Fruit fly (Drosophila melanogaster) whole organism, embryonic: ENCODE data around the gene ocn.

ENCODE experiments used
- Aef1 ChIP-seq: fragments of 200-800 bp; sonication (Bioruptor generic); IDR thresholded peaks from 3 replicates; pipeline ENCODE4 v1.3.6; 2022; ENCODE audit warnings: missing biosample characterization, missing genetic modification characterization
- CG10209 ChIP-seq: fragments of 200-800 bp; sonication (Bioruptor generic); optimal IDR thresholded peaks from 3 replicates; lab custom pipeline; 2017; ENCODE audit warnings: missing biosample characterization, mild to moderate bottlenecking, missing genetic modification characterization, missing genetic modification reagents
- CG10979 ChIP-seq: fragments of 200-800 bp; sonication (Bioruptor generic); optimal IDR thresholded peaks from 2 replicates; lab custom pipeline; 2018; ENCODE audit warnings: missing biosample characterization, mild to moderate bottlenecking, missing genetic modification characterization, moderate library complexity
- CG12155 ChIP-seq: fragments of 200-800 bp; sonication (Bioruptor generic); optimal IDR thresholded peaks from 3 replicates; lab custom pipeline; 2016; ENCODE audit warnings: missing biosample characterization, missing genetic modification characterization
- CG12769 ChIP-seq: fragments of 200-800 bp; sonication (Bioruptor generic); optimal IDR thresholded peaks from 2 replicates; lab custom pipeline; 2019; ENCODE audit warnings: missing biosample characterization, mild to moderate bottlenecking, missing genetic modification characterization, moderate library complexity
- CG14710 ChIP-seq: fragments of 200-800 bp; sonication (Bioruptor generic); optimal IDR thresholded peaks from 3 replicates; lab custom pipeline; 2019; ENCODE audit warnings: missing biosample characterization, mild to moderate bottlenecking, missing genetic modification characterization, moderate library complexity
- CG17829 ChIP-seq: fragments of 200-800 bp; optimal IDR thresholded peaks from 2 replicates; lab custom pipeline; 2019; ENCODE audit warnings: missing biosample characterization, mild to moderate bottlenecking, missing genetic modification characterization, moderate library complexity
- CG2116 ChIP-seq: fragments of 200-800 bp; sonication (Bioruptor generic); optimal IDR thresholded peaks from 3 replicates; lab custom pipeline; 2018; ENCODE audit warnings: missing biosample characterization, mild to moderate bottlenecking, missing genetic modification characterization
- CG31441 ChIP-seq: fragments of 200-800 bp; sonication (Bioruptor generic); IDR thresholded peaks from 2 replicates; pipeline ENCODE4 v1.3.6; 2022; ENCODE audit warnings: missing biosample characterization, missing genetic modification characterization
- CG33213 ChIP-seq: fragments of 200-800 bp; sonication (Bioruptor generic); optimal IDR thresholded peaks from 3 replicates; lab custom pipeline; 2016; ENCODE audit warnings: missing biosample characterization, missing genetic modification characterization
- CG42726 ChIP-seq: fragments of 200-800 bp; sonication (Bioruptor generic); IDR thresholded peaks from 2 replicates; pipeline ENCODE4 v1.3.6; 2022; ENCODE audit warnings: missing biosample characterization, missing genetic modification characterization; ENCODE audit not compliant: partially characterized antibody
- CG4360 ChIP-seq: fragments of 200-800 bp; sonication (Bioruptor generic); IDR thresholded peaks from 2 replicates; pipeline ENCODE4 v1.3.6; 2022; ENCODE audit warnings: missing biosample characterization, missing genetic modification characterization
- CG43689 ChIP-seq: fragments of 200-800 bp; sonication (Bioruptor generic); IDR thresholded peaks from 2 replicates; pipeline ENCODE4 v1.3.6; 2022; ENCODE audit warnings: missing biosample characterization, missing genetic modification characterization
- CG4404 ChIP-seq: fragments of 200-800 bp; sonication (Bioruptor generic); IDR thresholded peaks from 2 replicates; pipeline ENCODE4 v1.3.6; 2022; ENCODE audit warnings: missing biosample characterization, missing genetic modification characterization
- CG5180 ChIP-seq: fragments of 200-800 bp; sonication (Bioruptor generic); optimal IDR thresholded peaks from 3 replicates; lab custom pipeline; 2017; ENCODE audit warnings: missing biosample characterization, missing genetic modification characterization, mild to moderate bottlenecking, moderate library complexity, missing genetic modification reagents
- CG6254 ChIP-seq: fragments of 200-800 bp; sonication (Bioruptor generic); optimal IDR thresholded peaks from 3 replicates; lab custom pipeline; 2017; ENCODE audit warnings: mild to moderate bottlenecking, missing biosample characterization, missing genetic modification reagents, missing genetic modification characterization
- CG7839 ChIP-seq: fragments of 200-800 bp; sonication (Bioruptor generic); optimal IDR thresholded peaks from 3 replicates; lab custom pipeline; 2018; ENCODE audit warnings: missing biosample characterization, mild to moderate bottlenecking, missing genetic modification characterization, moderate library complexity
- CG7987 ChIP-seq: fragments of 200-800 bp; sonication (Bioruptor generic); optimal IDR thresholded peaks from 2 replicates; lab custom pipeline; 2018; ENCODE audit warnings: missing biosample characterization, mild to moderate bottlenecking, missing genetic modification characterization, moderate library complexity
- CG8281 ChIP-seq: fragments of 200-800 bp; sonication (Bioruptor generic); optimal IDR thresholded peaks from 2 replicates; lab custom pipeline; 2018; ENCODE audit warnings: missing biosample characterization, mild to moderate bottlenecking, missing genetic modification characterization, moderate library complexity
- CG8478 ChIP-seq: fragments of >200 bp; optimal IDR thresholded peaks from 2 replicates; lab custom pipeline; 2018
- CG9817 ChIP-seq: fragments of 200-800 bp; sonication (Bioruptor generic); optimal IDR thresholded peaks from 2 replicates; lab custom pipeline; 2018; ENCODE audit warnings: missing biosample characterization, mild to moderate bottlenecking, missing genetic modification characterization, moderate library complexity
- CTCF ChIP-seq: fragments of 200-800 bp; sonication (Bioruptor generic); optimal IDR thresholded peaks from 2 replicates; lab custom pipeline; 2017; ENCODE audit warnings: missing biosample characterization, mild to moderate bottlenecking, missing genetic modification characterization, moderate library complexity
- Dad ChIP-seq: fragments of 200-800 bp; sonication (Bioruptor generic); optimal IDR thresholded peaks from 3 replicates; lab custom pipeline; 2016; ENCODE audit warnings: missing biosample characterization, missing genetic modification characterization
- Dek ChIP-seq: fragments of 200-800 bp; sonication (Bioruptor generic); optimal IDR thresholded peaks from 3 replicates; lab custom pipeline; 2019; ENCODE audit warnings: missing biosample characterization, mild to moderate bottlenecking, missing genetic modification characterization, moderate library complexity
- Dll ChIP-seq: fragments of 200-800 bp; sonication (Bioruptor generic); IDR thresholded peaks from 4 replicates; pipeline ENCODE4 v1.3.6; 2022; ENCODE audit warnings: missing biosample characterization, missing genetic modification characterization; ENCODE audit not compliant: partially characterized antibody
- HLH4C ChIP-seq: fragments of 200-800 bp; sonication (Bioruptor generic); IDR thresholded peaks from 3 replicates; pipeline ENCODE4 v1.3.6; 2022; ENCODE audit warnings: missing biosample characterization, missing genetic modification characterization; ENCODE audit not compliant: partially characterized antibody
- Hmr ChIP-seq: fragments of 200-800 bp; sonication (Bioruptor generic); optimal IDR thresholded peaks from 3 replicates; lab custom pipeline; 2017; ENCODE audit warnings: mild to moderate bottlenecking, missing biosample characterization, missing genetic modification reagents, missing genetic modification characterization
- Hr78 ChIP-seq, 2 experiments: fragments of 200-800 bp in 1 of 2; fragments of >200 bp in 1 of 2; sonication (Bioruptor generic) in 1 of 2; optimal IDR thresholded peaks; 2 replicates each; lab custom pipeline; 2017 to 2019; ENCODE audit warnings: missing biosample characterization in 2 of 2, missing genetic modification characterization in 2 of 2, mild to moderate bottlenecking in 1 of 2, moderate library complexity in 1 of 2
- Mes4 ChIP-seq: fragments of 200-800 bp; sonication (Bioruptor generic); optimal IDR thresholded peaks from 2 replicates; lab custom pipeline; 2016; ENCODE audit warnings: missing biosample characterization, missing genetic modification characterization
- NK7.1 ChIP-seq: fragments of 200-800 bp; sonication (Bioruptor generic); optimal IDR thresholded peaks from 3 replicates; lab custom pipeline; 2016; ENCODE audit warnings: missing biosample characterization, missing genetic modification characterization
- PHDP ChIP-seq: fragments of 200-800 bp; sonication (Bioruptor generic); optimal IDR thresholded peaks from 3 replicates; lab custom pipeline; 2018; ENCODE audit warnings: missing biosample characterization, mild to moderate bottlenecking, missing genetic modification characterization, moderate library complexity
- Scr ChIP-seq: fragments of 200-800 bp; sonication (Bioruptor generic); IDR thresholded peaks from 2 replicates; pipeline ENCODE4 v1.3.6; 2022; ENCODE audit warnings: missing biosample characterization, missing genetic modification characterization; ENCODE audit not compliant: partially characterized antibody
- Sin3A ChIP-seq: fragments of >200 bp; optimal IDR thresholded peaks from 2 replicates; lab custom pipeline; 2018
- Vsx1 ChIP-seq: fragments of 200-800 bp; sonication (Bioruptor generic); optimal IDR thresholded peaks from 2 replicates; lab custom pipeline; 2017; ENCODE audit warnings: missing biosample characterization, mild to moderate bottlenecking, missing genetic modification characterization, missing genetic modification reagents
- chif ChIP-seq, 2 experiments: fragments of 200-800 bp; sonication (Bioruptor generic); optimal IDR thresholded peaks; 3 replicates each; lab custom pipeline; 2016; ENCODE audit warnings: missing biosample characterization in 2 of 2, missing genetic modification characterization in 2 of 2
- corto ChIP-seq: fragments of 200-800 bp; sonication (Bioruptor generic); optimal IDR thresholded peaks from 2 replicates; lab custom pipeline; 2016; ENCODE audit warnings: missing biosample characterization, mild to moderate bottlenecking, missing genetic modification characterization, moderate library complexity
- dimm ChIP-seq: fragments of 200-800 bp; sonication (Bioruptor generic); IDR thresholded peaks from 2 replicates; pipeline ENCODE4 v1.3.6; 2022; ENCODE audit warnings: missing biosample characterization, missing genetic modification characterization
- dmrt11E ChIP-seq: fragments of 200-800 bp; sonication (Bioruptor generic); optimal IDR thresholded peaks from 3 replicates; lab custom pipeline; 2018; ENCODE audit warnings: missing biosample characterization, mild to moderate bottlenecking, missing genetic modification characterization, moderate library complexity
- eve ChIP-seq, 2 experiments: fragments of >200 bp; optimal IDR thresholded peaks; 2 replicates each; lab custom pipeline; 2017; ENCODE audit warnings: missing biosample characterization in 2 of 2, missing genetic modification characterization in 2 of 2
- gcm ChIP-seq: fragments of 200-800 bp; sonication (Bioruptor generic); optimal IDR thresholded peaks from 2 replicates; lab custom pipeline; 2019; ENCODE audit warnings: missing biosample characterization, mild to moderate bottlenecking, missing genetic modification characterization, moderate library complexity
- jumu ChIP-seq: fragments of 200-800 bp; sonication (Bioruptor generic); optimal IDR thresholded peaks from 3 replicates; lab custom pipeline; 2016; ENCODE audit warnings: missing biosample characterization, missing genetic modification characterization
- lilli ChIP-seq: fragments of 200-800 bp; sonication (Bioruptor generic); optimal IDR thresholded peaks from 3 replicates; lab custom pipeline; 2016; ENCODE audit warnings: missing biosample characterization, missing genetic modification characterization
- maf-S ChIP-seq: fragments of 200-800 bp; sonication (Bioruptor generic); optimal IDR thresholded peaks from 2 replicates; lab custom pipeline; 2016; ENCODE audit warnings: missing biosample characterization, missing genetic modification characterization
- mam ChIP-seq: fragments of 200-800 bp; sonication (Bioruptor generic); optimal IDR thresholded peaks from 3 replicates; lab custom pipeline; 2016; ENCODE audit warnings: missing biosample characterization, missing genetic modification characterization
- sens-2 ChIP-seq: fragments of 200-800 bp; sonication (Bioruptor generic); IDR thresholded peaks from 2 replicates; pipeline ENCODE4 v1.3.6; 2022; ENCODE audit warnings: missing biosample characterization, missing genetic modification characterization
- sim ChIP-seq: fragments of 200-800 bp; sonication (Bioruptor generic); IDR thresholded peaks from 2 replicates; pipeline ENCODE4 v1.3.6; 2022; ENCODE audit warnings: missing biosample characterization, missing genetic modification characterization
- sima ChIP-seq: fragments of 200-800 bp; sonication (Bioruptor generic); optimal IDR thresholded peaks from 2 replicates; lab custom pipeline; 2016; ENCODE audit warnings: missing biosample characterization, missing genetic modification characterization
- sqz ChIP-seq: fragments of 200-800 bp; sonication (Bioruptor generic); optimal IDR thresholded peaks from 3 replicates; lab custom pipeline; 2018; ENCODE audit warnings: missing biosample characterization, mild to moderate bottlenecking, missing genetic modification characterization
- tin ChIP-seq: fragments of 200-800 bp; sonication (Bioruptor generic); optimal IDR thresholded peaks from 3 replicates; lab custom pipeline; 2016; ENCODE audit warnings: missing biosample characterization, missing genetic modification characterization
- unc-4 ChIP-seq: fragments of 200-800 bp; sonication (Bioruptor generic); IDR thresholded peaks from 2 replicates; pipeline ENCODE4 v1.3.6; 2022; ENCODE audit warnings: missing biosample characterization, missing genetic modification characterization; ENCODE audit not compliant: partially characterized antibody

ocn gene

DNA sequence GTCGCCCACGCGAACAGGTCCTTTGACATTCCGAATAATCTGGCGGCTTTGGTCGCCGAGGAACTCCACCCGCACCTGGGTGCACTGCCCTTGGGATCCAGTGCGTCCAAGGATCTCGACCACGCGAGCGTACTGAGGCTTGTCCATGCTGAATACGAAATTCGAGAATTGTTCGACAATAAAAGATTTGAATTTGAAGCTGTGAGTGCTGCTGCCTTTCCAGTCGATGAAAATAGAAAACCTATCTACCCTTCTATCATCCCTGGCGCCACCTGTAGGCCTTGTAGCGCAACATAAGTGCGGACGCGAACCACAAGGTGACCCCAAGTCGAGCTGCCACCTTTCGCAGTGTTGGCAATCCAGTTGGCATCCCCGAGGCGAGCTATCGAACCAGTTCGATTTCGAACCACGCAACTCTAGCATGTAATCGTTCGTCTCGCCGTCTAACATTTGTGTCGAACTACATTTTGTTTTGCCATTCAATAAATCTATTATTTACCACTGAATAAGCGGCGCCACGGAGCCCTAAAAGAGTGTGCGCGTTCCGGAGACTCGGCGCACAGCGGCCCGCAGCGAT, 15.0 kb downstream of the ocn start, which contains the start of the genes RpS28a and Axn (continued):
- TF ChIP-seq CG10979 (tag; lab: Kevin White, UChicago), result peak; percentile 99
- peak; percentile 76; the same call in 3 of the 4 replicates for TF ChIP-seq Dll
- no peak for TF ChIP-seq CG4404 (GFP tag; lab: Robert Waterston, UW)
- TF ChIP-seq sim (GFP tag; lab: Robert Waterston, UW), result no peak
- no peak for TF ChIP-seq sens-2 (GFP tag; lab: Robert Waterston, UW)
- TF ChIP-seq CG42726, result peak; percentile 59
- TF ChIP-seq lilli (GFP tag; lab: Kevin White, UChicago), result peak; percentile 5
- TF ChIP-seq CG2116, result peak; percentile 97
- peak; percentile 26 for TF ChIP-seq maf-S
- no peak for TF ChIP-seq CG31441 (GFP tag; lab: Robert Waterston, UW)
- no peak for TF ChIP-seq sqz (GFP tag; lab: Kevin White, UChicago)
- TF ChIP-seq CG6254, result peak; percentile 86
- no peak for TF ChIP-seq CG4360
- no peak for TF ChIP-seq CG10209 (GFP tag; lab: Kevin White, UChicago)
- TF ChIP-seq jumu (GFP tag; lab: Kevin White, UChicago), result peak; percentile 15
- peak; percentile 0 for TF ChIP-seq dmrt11E (tag; lab: Kevin White, UChicago)
- peak; percentile 41 for TF ChIP-seq CG14710
- TF ChIP-seq Sin3A (lab: Kevin White, UChicago), result peak; percentile 80
- TF ChIP-seq CG17829 (tag; lab: Kevin White, UChicago), result no peak
- TF ChIP-seq Dek, result peak; percentile 1
- peak in 1 of 2 experiments; percentile 99 for TF ChIP-seq Hr78 (GFP tag; optimal IDR thresholded peaks at IDR 0.05; lab: Kevin White, UChicago)
- TF ChIP-seq unc-4, result peak; percentile 51; the same call in 1 of the 2 replicates
- TF ChIP-seq CG7987 (GFP tag; lab: Kevin White, UChicago), result peak; percentile 39
- no peak for TF ChIP-seq corto
- TF ChIP-seq mam (GFP tag; lab: Kevin White, UChicago), result peak; percentile 24
- TF ChIP-seq CG43689 (GFP tag; lab: Robert Waterston, UW), result no peak
- TF ChIP-seq CG7839 (tag; lab: Kevin White, UChicago), result no peak
- peak; percentile 100 for TF ChIP-seq CG5180 (GFP tag; lab: Kevin White, UChicago)
- no peak for TF ChIP-seq Dad
- peak; percentile 81 for TF ChIP-seq CG8478
- TF ChIP-seq Hmr (GFP tag; lab: Kevin White, UChicago), result peak; percentile 45
- peak; percentile 97 for TF ChIP-seq CTCF
- no peak for TF ChIP-seq CG12155 (GFP tag; lab: Kevin White, UChicago)
- peak; percentile 58; the same call in 1 of the 2 replicates for TF ChIP-seq Scr (GFP tag; lab: Robert Waterston, UW)
- no peak for TF ChIP-seq gcm (GFP tag; lab: Kevin White, UChicago)
- TF ChIP-seq NK7.1 (GFP tag; lab: Kevin White, UChicago), result no peak
- TF ChIP-seq dimm (GFP tag; lab: Robert Waterston, UW), result no peak
- no peak for TF ChIP-seq sima (GFP tag; lab: Kevin White, UChicago)
- TF ChIP-seq Vsx1 (GFP tag; lab: Kevin White, UChicago), result no peak
- peak; percentile 27 for TF ChIP-seq Mes4
- peak in 1 of 2 experiments; percentile 31 for TF ChIP-seq chif (GFP tag; optimal IDR thresholded peaks at IDR 0.05; lab: Kevin White, UChicago)
- peak; percentile 32 for TF ChIP-seq tin (GFP tag; lab: Kevin White, UChicago)
- TF ChIP-seq Aef1, result peak; percentile 16; the same call in 1 of the 3 replicates
- no peak for TF ChIP-seq eve (GFP tag; optimal IDR thresholded peaks at IDR 0.05; lab: Kevin White, UChicago)
- peak; percentile 78 for TF ChIP-seq CG33213
- no peak for TF ChIP-seq CG8281 (tag; lab: Kevin White, UChicago)
- TF ChIP-seq CG12769 (tag; lab: Kevin White, UChicago), result no peak
- TF ChIP-seq PHDP (tag; lab: Kevin White, UChicago), result no peak
- peak; percentile 14; the same call in 1 of the 3 replicates for TF ChIP-seq HLH4C
- TF ChIP-seq CG9817 (tag; lab: Kevin White, UChicago), result peak; percentile 31
